Worm (Caenorhabditis elegans) whole organism, early embryonic: ENCODE data around the gene ZK84.1.

ENCODE experiments used
- ama-1 ChIP-seq: fragments of 150-350 bp; optimal IDR thresholded peaks from 2 replicates; lab custom pipeline; 2014
- hmbx-1 ChIP-seq: sonication (generic microtip); optimal IDR thresholded peaks from 2 replicates; lab custom pipeline; 2016; ENCODE audit warnings: mild to moderate bottlenecking, missing genetic modification characterization, missing compliant biosample characterization
- tbx-11 ChIP-seq: fragments of 200-800 bp; sonication (Bioruptor generic); IDR thresholded peaks from 2 replicates; pipeline ENCODE4 v1.3.6; 2022; ENCODE audit warnings: missing genetic modification characterization, missing compliant biosample characterization

DNA sequence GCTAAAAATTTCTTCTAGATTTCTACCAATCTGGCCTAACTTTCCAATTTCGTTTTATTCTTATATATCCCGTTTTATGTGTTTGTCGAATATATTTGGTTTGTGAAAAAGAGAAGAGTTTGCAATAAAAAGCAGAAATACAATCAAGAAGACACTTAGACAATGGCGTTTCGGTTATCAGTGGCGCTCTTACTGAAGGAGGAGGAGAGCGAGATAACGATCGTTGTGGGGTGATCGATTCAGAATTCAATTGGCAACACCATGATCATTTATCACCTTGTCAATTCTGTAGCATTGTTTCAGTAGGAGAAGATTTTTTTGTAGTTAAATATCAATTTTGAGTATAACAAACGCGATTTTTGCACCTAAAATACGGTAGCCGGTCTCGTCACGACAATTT, 29.1 kb downstream of the ZK84.1 start:
- TF ChIP-seq hmbx-1 (tag; lab: Kevin White, UChicago) (no peak), ama-1 (lab: Kevin White, UChicago) (no peak), tbx-11 (GFP tag; lab: Robert Waterston, UW) (no peak)
